Worm (Caenorhabditis elegans) whole organism, late embryonic: Measurements from ENCODE around the gene Y45F3A.5.

Experiments
- K02D7.2 ChIP-seq: sonication (generic microtip); optimal IDR thresholded peaks from 2 replicates; lab custom pipeline; 2017; ENCODE audit warnings: mild to moderate bottlenecking, missing genetic modification characterization, missing compliant biosample characterization
- T23F11.4 ChIP-seq: fragments of 200-800 bp; sonication (Bioruptor generic); optimal IDR thresholded peaks from 2 replicates; lab custom pipeline; 2018; ENCODE audit warnings: mild to moderate bottlenecking, missing genetic modification characterization, missing compliant biosample characterization
- Y22D7AL.16 ChIP-seq: sonication (generic microtip); optimal IDR thresholded peaks from 2 replicates; lab custom pipeline; 2016; ENCODE audit warnings: missing genetic modification characterization, missing compliant biosample characterization
- ceh-14 ChIP-seq: sonication (generic microtip); optimal IDR thresholded peaks from 2 replicates; lab custom pipeline; 2016; ENCODE audit warnings: missing genotype, missing genetic modification characterization, missing compliant biosample characterization
- ceh-19 ChIP-seq: fragments of 200-800 bp; sonication (Bioruptor generic); optimal IDR thresholded peaks from 2 replicates; lab custom pipeline; 2018; ENCODE audit warnings: mild to moderate bottlenecking, missing genetic modification characterization, missing compliant biosample characterization
- ceh-2 ChIP-seq: sonication (generic microtip); optimal IDR thresholded peaks from 2 replicates; lab custom pipeline; 2016; ENCODE audit warnings: missing genotype, missing genetic modification characterization, missing compliant biosample characterization
- ceh-30 ChIP-seq: fragments of 150-350 bp; optimal IDR thresholded peaks from 2 replicates; lab custom pipeline; 2014; ENCODE audit warnings: missing biosample characterization, missing genetic modification characterization
- ceh-34 ChIP-seq: sonication (generic microtip); optimal IDR thresholded peaks from 2 replicates; lab custom pipeline; 2016; ENCODE audit warnings: mild to moderate bottlenecking, missing genetic modification characterization, missing compliant biosample characterization
- ceh-6 ChIP-seq: fragments of 200-800 bp; sonication (Bioruptor generic); optimal IDR thresholded peaks from 2 replicates; lab custom pipeline; 2018; ENCODE audit warnings: mild to moderate bottlenecking, missing genetic modification characterization, missing compliant biosample characterization
- ceh-9 ChIP-seq: sonication (generic microtip); optimal IDR thresholded peaks from 2 replicates; lab custom pipeline; 2016; ENCODE audit warnings: mild to moderate bottlenecking, missing genetic modification characterization, inconsistent platforms, missing compliant biosample characterization
- che-1 ChIP-seq: sonication (generic microtip); optimal IDR thresholded peaks from 2 replicates; lab custom pipeline; 2016; ENCODE audit warnings: mild to moderate bottlenecking, missing genetic modification characterization, missing compliant biosample characterization
- elt-2 ChIP-seq: sonication (generic microtip); optimal IDR thresholded peaks from 2 replicates; lab custom pipeline; 2016; ENCODE audit warnings: missing genetic modification reagents, missing genetic modification characterization, missing compliant biosample characterization
- ets-4 ChIP-seq: sonication (generic microtip); optimal IDR thresholded peaks from 2 replicates; lab custom pipeline; 2016; ENCODE audit warnings: missing genetic modification characterization, missing compliant biosample characterization
- fkh-10 ChIP-seq: fragments of 150-350 bp; optimal IDR thresholded peaks from 2 replicates; lab custom pipeline; 2014; ENCODE audit warnings: missing biosample characterization, missing genetic modification reagents, missing genetic modification characterization
- fkh-6 ChIP-seq: sonication (generic microtip); optimal IDR thresholded peaks from 2 replicates; lab custom pipeline; 2016; ENCODE audit warnings: missing genetic modification characterization, missing compliant biosample characterization
- gmeb-2 ChIP-seq: sonication (generic microtip); optimal IDR thresholded peaks from 2 replicates; lab custom pipeline; 2016; ENCODE audit warnings: missing genetic modification characterization, inconsistent platforms, missing compliant biosample characterization
- hlh-15 ChIP-seq: sonication (generic microtip); optimal IDR thresholded peaks from 2 replicates; lab custom pipeline; 2016; ENCODE audit warnings: missing genetic modification characterization, missing compliant biosample characterization
- hlh-30 ChIP-seq: sonication (generic microtip); optimal IDR thresholded peaks from 2 replicates; lab custom pipeline; 2017; ENCODE audit warnings: antibody characterized with exemption, missing genetic modification characterization, missing compliant biosample characterization; ENCODE audit not compliant: insufficient read depth
- madf-2 ChIP-seq: sonication (generic microtip); optimal IDR thresholded peaks from 2 replicates; lab custom pipeline; 2017; ENCODE audit warnings: missing genetic modification characterization, missing compliant biosample characterization
- nfya-1 ChIP-seq: sonication (generic microtip); optimal IDR thresholded peaks from 2 replicates; lab custom pipeline; 2017; ENCODE audit warnings: missing genetic modification characterization, mild to moderate bottlenecking, missing compliant biosample characterization, antibody characterized with exemption, moderate library complexity
- nhr-11 ChIP-seq: fragments of 150-350 bp; optimal IDR thresholded peaks from 2 replicates; lab custom pipeline; 2014; ENCODE audit warnings: missing biosample characterization, missing genetic modification characterization
- npax-4 ChIP-seq: sonication (generic microtip); optimal IDR thresholded peaks from 2 replicates; lab custom pipeline; 2016; ENCODE audit warnings: missing genetic modification characterization, missing compliant biosample characterization
- pag-3 ChIP-seq: sonication (generic microtip); optimal IDR thresholded peaks from 2 replicates; lab custom pipeline; 2016; ENCODE audit warnings: missing compliant biosample characterization, missing genetic modification characterization, borderline replicate concordance
- pha-2 ChIP-seq: sonication (generic microtip); optimal IDR thresholded peaks from 2 replicates; lab custom pipeline; 2017; ENCODE audit warnings: mild to moderate bottlenecking, missing genetic modification characterization, missing compliant biosample characterization
- pha-4 ChIP-seq: fragments of 150-350 bp; optimal IDR thresholded peaks from 2 replicates; lab custom pipeline; 2018; ENCODE audit warnings: missing biosample characterization, missing genetic modification reagents, missing genetic modification characterization
- pqm-1 ChIP-seq: sonication (generic microtip); optimal IDR thresholded peaks from 2 replicates; lab custom pipeline; 2016; ENCODE audit warnings: missing genetic modification characterization, missing compliant biosample characterization
- ref-2 ChIP-seq: sonication (generic microtip); optimal IDR thresholded peaks from 2 replicates; lab custom pipeline; 2016; ENCODE audit warnings: missing genetic modification characterization, missing compliant biosample characterization
- rnt-1 ChIP-seq: sonication (generic microtip); optimal IDR thresholded peaks from 2 replicates; lab custom pipeline; 2016; ENCODE audit warnings: missing genetic modification characterization, missing compliant biosample characterization
- sox-2 ChIP-seq: fragments of 200-800 bp; sonication (Bioruptor generic); IDR thresholded peaks from 2 replicates; pipeline ENCODE4 v1.3.6; 2022; ENCODE audit warnings: missing genetic modification reagents, missing genetic modification characterization, missing compliant biosample characterization
- syd-9 ChIP-seq: sonication (generic microtip); optimal IDR thresholded peaks from 2 replicates; lab custom pipeline; 2016; ENCODE audit warnings: mild to moderate bottlenecking, missing genetic modification characterization, moderate library complexity, missing compliant biosample characterization
- tbx-2 ChIP-seq: sonication (generic microtip); optimal IDR thresholded peaks from 2 replicates; lab custom pipeline; 2016; ENCODE audit warnings: missing genetic modification characterization, missing compliant biosample characterization
- unc-42 ChIP-seq: sonication (generic microtip); optimal IDR thresholded peaks from 2 replicates; lab custom pipeline; 2016; ENCODE audit warnings: missing genotype, missing genetic modification characterization, missing compliant biosample characterization
- unc-86 ChIP-seq: sonication (generic microtip); optimal IDR thresholded peaks from 2 replicates; lab custom pipeline; 2016; ENCODE audit warnings: missing genetic modification characterization, missing compliant biosample characterization

The Y45F3A.5 gene

DNA sequence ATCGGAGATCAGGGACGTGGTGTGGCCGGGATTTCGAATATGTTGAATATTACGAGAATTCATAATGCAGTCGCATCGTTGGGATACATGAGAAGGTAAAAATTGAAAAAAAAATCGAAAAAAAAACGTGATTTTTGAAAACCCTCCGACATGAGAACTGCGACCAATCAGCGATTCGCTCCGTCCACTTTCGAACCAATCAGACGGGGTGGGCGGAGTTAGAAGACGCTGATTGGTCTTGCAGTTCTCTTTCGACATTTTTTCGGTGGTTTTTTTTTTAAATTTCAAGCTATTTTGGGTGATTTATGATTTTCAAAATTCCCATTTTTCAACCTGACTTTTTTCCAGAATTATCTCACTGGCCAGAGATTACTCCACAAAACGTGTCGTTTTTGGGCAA lies 16.9 kb downstream of the Y45F3A.5 start:
- TF ChIP-seq nfya-1 (tag; lab: Kevin White, UChicago) (peak; percentile 75), ceh-9 (tag; lab: Kevin White, UChicago) (no peak)
- TF ChIP-seq, all 69 proteins: peak for 1

- TF ChIP-seq elt-2 (tag; lab: Kevin White, UChicago) (peak; percentile 19), sox-2 (no peak), tbx-2 (tag; lab: Kevin White, UChicago) (no peak), syd-9 (tag; lab: Kevin White, UChicago) (no peak), fkh-6 (no peak)
These were observed 20.2 kb downstream of the Y45F3A.5 start, which contains the start of gene acdh-11 for ce11 chrIII:10565926-10566325. Gene acdh-11 (plus strand): TSS chrIII:10566258.

- TF ChIP-seq che-1 (tag; lab: Kevin White, UChicago) (no peak), ceh-34 (tag; lab: Kevin White, UChicago) (no peak), nhr-11 (tag; lab: Kevin White, UChicago) (no peak), syd-9 (tag; lab: Kevin White, UChicago) (no peak), pag-3 (tag; lab: Kevin White, UChicago) (no peak), fkh-10 (no peak), fkh-6 (no peak)
These were observed 23.6 kb downstream of the Y45F3A.5 start for ce11 chrIII:10562542-10562941.

DNA sequence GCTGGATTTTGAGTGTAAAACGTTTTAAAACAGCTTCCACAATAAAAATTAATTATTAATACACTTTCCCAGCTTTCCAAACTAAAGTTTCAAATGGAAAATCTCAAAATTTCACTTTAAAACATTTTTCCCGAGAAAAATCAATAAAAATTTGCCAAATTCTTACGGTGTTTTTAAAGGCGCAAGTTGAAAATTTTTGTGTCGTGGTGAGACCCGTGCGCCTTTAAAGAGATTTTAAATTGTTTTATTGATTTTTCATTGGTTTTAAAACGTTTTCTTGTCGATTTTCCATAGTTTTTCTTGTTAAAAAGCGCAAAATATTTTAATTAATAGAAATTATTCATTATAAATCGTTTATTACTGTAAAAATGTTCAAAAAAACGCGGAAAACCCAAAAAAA lies 24.2 kb downstream of the Y45F3A.5 start, which contains the start of gene Y45F3A.1:
TSS of gene Y45F3A.1 (minus strand) at position 12 of the 400 bp plus-strand sequence.
- TF ChIP-seq fkh-10 (no peak), hlh-30 (tag; lab: Kevin White, UChicago) (no peak), ref-2 (tag; lab: Kevin White, UChicago) (no peak), pha-2 (tag; lab: Kevin White, UChicago) (no peak), gmeb-2 (no peak), rnt-1 (tag; lab: Kevin White, UChicago) (no peak), madf-2 (tag; lab: Kevin White, UChicago) (no peak), hlh-15 (tag; lab: Kevin White, UChicago) (no peak)
- TF ChIP-seq, all 69 proteins: peak for 0

DNA sequence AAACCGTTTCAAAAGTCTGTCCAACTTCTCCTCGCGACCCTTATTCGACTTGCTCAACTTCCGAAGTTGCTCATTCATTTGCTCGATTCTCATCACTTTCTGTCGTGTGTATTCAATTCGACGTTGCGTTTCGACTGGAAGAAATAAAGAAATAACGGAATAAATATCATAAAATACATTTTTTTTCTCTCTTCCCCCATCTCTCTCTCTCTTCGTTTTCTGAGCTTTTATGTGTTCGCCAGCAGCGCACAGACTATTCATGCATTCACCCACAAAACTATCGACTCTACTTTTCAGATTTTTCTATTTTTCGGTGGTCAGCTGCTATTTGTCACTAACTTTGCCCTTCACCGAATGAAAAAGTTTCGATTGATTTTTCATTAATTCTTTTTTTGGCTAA lies 25.8 kb downstream of the Y45F3A.5 start, which contains the start of gene rab-30:
TSS of gene rab-30 (plus strand) at position 301 of the 400 bp plus-strand sequence.
- no peak for TF ChIP-seq ceh-14 (tag; lab: Kevin White, UChicago)
- no peak for TF ChIP-seq npax-4 (tag; lab: Kevin White, UChicago)
- TF ChIP-seq ceh-34 (tag; lab: Kevin White, UChicago) = no peak
- TF ChIP-seq ceh-6 (GFP tag; lab: Kevin White, UChicago) = no peak
- no peak for TF ChIP-seq ets-4
- TF ChIP-seq sox-2 = no peak
- no peak for TF ChIP-seq che-1 (tag; lab: Kevin White, UChicago)
- no peak for TF ChIP-seq ceh-19
- TF ChIP-seq unc-42 (tag; lab: Kevin White, UChicago) = no peak
- no peak for TF ChIP-seq ceh-30 (tag; lab: Kevin White, UChicago)
- no peak for TF ChIP-seq Y22D7AL.16 (tag; lab: Kevin White, UChicago)
- TF ChIP-seq pag-3 (tag; lab: Kevin White, UChicago) = no peak
- no peak for TF ChIP-seq madf-2 (tag; lab: Kevin White, UChicago)
- TF ChIP-seq pha-4 (tag; lab: Kevin White, UChicago) = no peak
- no peak for TF ChIP-seq hlh-15 (tag; lab: Kevin White, UChicago)
- TF ChIP-seq T23F11.4 (GFP tag; lab: Kevin White, UChicago) = no peak
- TF ChIP-seq unc-86 = no peak
- no peak for TF ChIP-seq pqm-1 (tag; lab: Kevin White, UChicago)
- TF ChIP-seq ceh-2 (tag; lab: Kevin White, UChicago) = no peak
- TF ChIP-seq K02D7.2 (tag; lab: Kevin White, UChicago) = no peak
